Worm (Caenorhabditis elegans) whole organism, early embryonic: Measurements from ENCODE around the gene ZC190.5.

Source experiments
- ama-1 ChIP-seq: fragments of 150-350 bp; optimal IDR thresholded peaks from 2 replicates; lab custom pipeline; 2014
- ceh-13 ChIP-seq: fragments of 200-800 bp; sonication (Bioruptor generic); optimal IDR thresholded peaks from 2 replicates; lab custom pipeline; 2018; ENCODE audit warnings: mild to moderate bottlenecking, missing genetic modification characterization, missing compliant biosample characterization
- hmbx-1 ChIP-seq: sonication (generic microtip); optimal IDR thresholded peaks from 2 replicates; lab custom pipeline; 2016; ENCODE audit warnings: mild to moderate bottlenecking, missing genetic modification characterization, missing compliant biosample characterization
- scrt-1 ChIP-seq: fragments of 200-800 bp; sonication (Bioruptor generic); IDR thresholded peaks from 2 replicates; pipeline ENCODE4 v1.3.6; 2022; ENCODE audit warnings: missing genetic modification characterization, missing compliant biosample characterization
- tra-4 ChIP-seq: sonication (generic microtip); optimal IDR thresholded peaks from 2 replicates; lab custom pipeline; 2017; ENCODE audit warnings: missing genetic modification characterization, missing compliant biosample characterization

ce11 chrV:8641266-8641665 is 32.1 kb downstream of the ZC190.5 start, which contains the start of gene F28A12.3:
- no peak for TF ChIP-seq ama-1 (lab: Kevin White, UChicago)
- no peak for TF ChIP-seq hmbx-1 (tag; lab: Kevin White, UChicago)
- no peak for TF ChIP-seq scrt-1 (GFP tag; lab: Robert Waterston, UW)
- TF ChIP-seq ceh-13 (GFP tag; lab: Kevin White, UChicago), result no peak
- no peak for TF ChIP-seq tra-4
